Worm (Caenorhabditis elegans) whole organism, L4 larva: Measurements from ENCODE around the gene gfi-1.

Source experiments
- aly-2 ChIP-seq: sonication (generic microtip); optimal IDR thresholded peaks from 2 replicates; lab custom pipeline; 2018; ENCODE audit warnings: missing biosample characterization, missing genetic modification characterization
- ama-1 ChIP-seq: fragments of 150-350 bp; optimal IDR thresholded peaks from 2 replicates; lab custom pipeline; 2014; ENCODE audit warnings: inconsistent platforms, mixed read lengths
- ces-1 ChIP-seq: fragments of 150-350 bp; sonication (generic microtip); optimal IDR thresholded peaks from 4 replicates; lab custom pipeline; 2014; ENCODE audit warnings: missing biosample characterization, missing genetic modification reagents, missing genetic modification characterization
- egl-27 ChIP-seq: sonication (generic microtip); optimal IDR thresholded peaks from 3 replicates; lab custom pipeline; 2017; ENCODE audit warnings: missing biosample characterization, missing genetic modification reagents, missing genetic modification characterization
- fos-1 ChIP-seq: fragments of 150-350 bp; optimal IDR thresholded peaks from 2 replicates; lab custom pipeline; 2014; ENCODE audit warnings: missing biosample characterization, missing genetic modification characterization
- jun-1 ChIP-seq: fragments of 150-350 bp; optimal IDR thresholded peaks from 2 replicates; lab custom pipeline; 2014; ENCODE audit warnings: missing biosample characterization, missing genetic modification reagents, missing genetic modification characterization
- lin-39 ChIP-seq: fragments of 150-350 bp; optimal IDR thresholded peaks from 2 replicates; lab custom pipeline; 2014; ENCODE audit warnings: missing biosample characterization, missing genetic modification reagents, missing genetic modification characterization

DNA sequence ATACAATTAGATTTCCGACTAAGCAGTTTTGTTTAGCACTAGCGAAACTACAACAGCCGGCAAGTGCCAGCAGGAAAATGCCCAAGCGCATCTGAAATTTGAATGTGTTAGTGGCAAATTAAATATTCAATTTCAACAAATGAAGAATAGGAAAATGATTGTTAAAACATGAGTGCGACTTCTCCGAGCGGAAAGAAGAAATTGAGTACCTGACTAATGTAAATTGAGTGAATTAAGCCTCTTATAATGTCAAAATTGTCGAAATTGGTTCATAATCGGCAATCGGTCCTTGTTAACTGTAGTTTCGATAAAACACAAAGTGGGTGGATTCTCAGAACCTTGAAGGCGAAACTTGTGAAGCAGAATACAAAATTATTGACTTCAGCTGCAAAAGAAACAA lies at the start of gene gfi-1:
- no peak for TF ChIP-seq fos-1 (tag; lab: Kevin White, UChicago)
- TF ChIP-seq jun-1 (tag; lab: Kevin White, UChicago), result no peak
- TF ChIP-seq ama-1, result no peak
- TF ChIP-seq lin-39 (tag; lab: Kevin White, UChicago), result no peak
- TF ChIP-seq egl-27 (tag; lab: Kevin White, UChicago), result no peak
- no peak for TF ChIP-seq aly-2 (tag; lab: Kevin White, UChicago)
- no peak for TF ChIP-seq ces-1
